Worm (Caenorhabditis elegans): ENCODE results near the gene fkb-3.

- no peak for TF ChIP-seq lir-3 (tag; optimal IDR thresholded peaks at IDR 0.05)
- no peak for TF ChIP-seq aha-1 (tag)
- no peak for TF ChIP-seq ces-1 (GFP tag; optimal IDR thresholded peaks at IDR 0.05)
- no peak for TF ChIP-seq lsy-2 (tag; optimal IDR thresholded peaks at IDR 0.05)
- no peak for TF ChIP-seq ztf-11 (tag; optimal IDR thresholded peaks at IDR 0.05)
- TF ChIP-seq skn-1 (tag; optimal IDR thresholded peaks at IDR 0.05): no peak
- no peak for TF ChIP-seq spr-3 (GFP tag; optimal IDR thresholded peaks at IDR 0.05)
- TF ChIP-seq lin-15B (tag; optimal IDR thresholded peaks at IDR 0.05): no peak
- TF ChIP-seq ztf-7 (tag; optimal IDR thresholded peaks at IDR 0.05): no peak
- TF ChIP-seq unc-39 (tag; optimal IDR thresholded peaks at IDR 0.05): no peak
- no peak for TF ChIP-seq zag-1 (tag; optimal IDR thresholded peaks at IDR 0.05)
- TF ChIP-seq aly-2 (tag; optimal IDR thresholded peaks at IDR 0.05): no peak
These were observed 21.9 kb downstream of the fkb-3 start, which contains the start of gene C05C8.7 for ce11 chrV:7246951-7247350.

Data from whole organism, L4 larva.